Worm (Caenorhabditis elegans): ENCODE data around the gene zip-7.

The zip-7 gene

ce11 chrIV:16503590-16504217, 1.8 kb downstream of the zip-7 start (continued):
- TF ChIP-seq mxl-2 (GFP tag; conservative IDR thresholded peaks at IDR 0.05) (peak; percentile 66; the same call in 1 of the 2 replicates), vab-7 (GFP tag; IDR thresholded peaks at IDR 0.05) (peak; percentile 73), spr-1 (tag; optimal IDR thresholded peaks at IDR 0.05) (peak; percentile 46), zfp-3 (GFP tag; conservative IDR thresholded peaks at IDR 0.05) (no peak), nhr-28 (tag; optimal IDR thresholded peaks at IDR 0.05) (no peak), T20F7.1 (GFP tag; optimal IDR thresholded peaks at IDR 0.05) (no peak), hlh-11 (tag; optimal IDR thresholded peaks at IDR 0.05) (no peak), daf-16 (GFP tag; optimal IDR thresholded peaks at IDR 0.05) (peak in 1 of 2 experiments; percentile 81), daf-16 (tag; optimal IDR thresholded peaks at IDR 0.05) (no peak), F37D6.2 (tag; optimal IDR thresholded peaks at IDR 0.05) (no peak), nhr-48 (tag; optimal IDR thresholded peaks at IDR 0.05) (no peak), Y75B8A.6 (GFP tag; IDR thresholded peaks at IDR 0.05) (peak; percentile 69; the same call in 1 of the 2 replicates), aly-2 (tag; optimal IDR thresholded peaks at IDR 0.05) (no peak), arid-1 (GFP tag; conservative IDR thresholded peaks at IDR 0.05) (peak; percentile 88), F49E8.2 (tag; optimal IDR thresholded peaks at IDR 0.05; ENCODE audit: borderline replicate concordance) (peak; percentile 88), spr-3 (GFP tag; optimal IDR thresholded peaks at IDR 0.05) (peak; percentile 49), tag-97 (GFP tag; IDR thresholded peaks at IDR 0.05) (no peak), nhr-10 (tag; optimal IDR thresholded peaks at IDR 0.05) (no peak), lin-1 (GFP tag; IDR thresholded peaks at IDR 0.05) (peak; percentile 65), Y48G9A.11 (GFP tag; IDR thresholded peaks at IDR 0.05) (peak; percentile 83), dpl-1 (GFP tag; optimal IDR thresholded peaks at IDR 0.05) (no peak), cey-2 (tag; optimal IDR thresholded peaks at IDR 0.05; ENCODE audit: borderline replicate concordance, insufficient read depth) (no peak), tra-1 (GFP tag; IDR thresholded peaks at IDR 0.05) (peak; percentile 61; the same call in 1 of the 2 replicates), dmd-9 (GFP tag; IDR thresholded peaks at IDR 0.05) (peak; percentile 57; the same call in 1 of the 2 replicates), ZK337.2 (GFP tag; IDR thresholded peaks at IDR 0.05) (0 out of 2 replicates have a peak, but pooled peaks have one; percentile 9), mes-2 (tag; optimal IDR thresholded peaks at IDR 0.05; ENCODE audit: poor library complexity, severe bottlenecking) (peak; percentile 70), dmd-6 (GFP tag; IDR thresholded peaks at IDR 0.05) (no peak), lin-29 (GFP tag; IDR thresholded peaks at IDR 0.05) (no peak), nhr-102 (tag; optimal IDR thresholded peaks at IDR 0.05) (no peak), F10B5.3 (tag; optimal IDR thresholded peaks at IDR 0.05) (peak; percentile 14), lin-15B (tag; optimal IDR thresholded peaks at IDR 0.05) (no peak), dmd-8 (GFP tag; IDR thresholded peaks at IDR 0.05) (peak; percentile 94), F26F4.8 (GFP tag; conservative IDR thresholded peaks at IDR 0.05) (peak; percentile 96), nhr-76 (tag; optimal IDR thresholded peaks at IDR 0.05) (no peak), pha-4 (GFP tag; IDR thresholded peaks at IDR 0.05) (peak; percentile 83), pha-4 (tag; optimal IDR thresholded peaks at IDR 0.05) (no peak), pqm-1 (tag; optimal IDR thresholded peaks at IDR 0.05) (no peak), ztf-11 (tag; optimal IDR thresholded peaks at IDR 0.05) (no peak), daf-19 (GFP tag; conservative IDR thresholded peaks at IDR 0.05) (no peak), lir-3 (tag; optimal IDR thresholded peaks at IDR 0.05) (peak; percentile 31), unc-130 (GFP tag; optimal IDR thresholded peaks at IDR 0.05) (peak; percentile 28), unc-39 (tag; optimal IDR thresholded peaks at IDR 0.05) (no peak), fos-1 (tag; optimal IDR thresholded peaks at IDR 0.05) (no peak), lim-7 (GFP tag; IDR thresholded peaks at IDR 0.05) (peak; percentile 94), zfp-2 (tag; optimal IDR thresholded peaks at IDR 0.05) (no peak), ceh-44 (GFP tag; IDR thresholded peaks at IDR 0.05) (0 out of 2 replicates have a peak, but pooled peaks have one; percentile 23), fkh-10 (GFP tag; optimal IDR thresholded peaks at IDR 0.05) (no peak), Y105C5A.15 (GFP tag; IDR thresholded peaks at IDR 0.05) (peak; percentile 89), T26A8.4 (GFP tag; IDR thresholded peaks at IDR 0.05) (peak; percentile 74), ztf-7 (tag; optimal IDR thresholded peaks at IDR 0.05) (no peak), nhr-42 (GFP tag; IDR thresholded peaks at IDR 0.05) (0 out of 2 replicates have a peak, but pooled peaks have one; percentile 46)

All from whole organism, L4 larva.